Fruit fly (Drosophila melanogaster) whole organism, wandering third instar larva: Measurements from ENCODE around the gene CG13059.

ENCODE experiments used
- Abd-B ChIP-seq: fragments of >200 bp; optimal IDR thresholded peaks from 2 replicates; lab custom pipeline; 2017; ENCODE audit warnings: missing biosample characterization, missing genetic modification characterization
- CG9705 ChIP-seq: fragments of 200-800 bp; sonication (Bioruptor generic); optimal IDR thresholded peaks from 2 replicates; lab custom pipeline; 2018; ENCODE audit warnings: missing biosample characterization, mild to moderate bottlenecking, missing genetic modification characterization
- Dfd ChIP-seq: fragments of >200 bp; optimal IDR thresholded peaks from 2 replicates; lab custom pipeline; 2017; ENCODE audit warnings: missing biosample characterization, missing genetic modification characterization
- Dif ChIP-seq: fragments of 200-275, 200-300 bp; sonication (Bioruptor generic); optimal IDR thresholded peaks from 2 replicates; lab custom pipeline; 2018; ENCODE audit warnings: missing biosample characterization, missing genetic modification characterization; ENCODE audit not compliant: partially characterized antibody
- GATAd ChIP-seq: sonication (Bioruptor generic); optimal IDR thresholded peaks from 2 replicates; lab custom pipeline; 2016; ENCODE audit warnings: missing biosample characterization, missing genetic modification characterization
- HLH106 ChIP-seq: fragments of 200-800 bp; optimal IDR thresholded peaks from 3 replicates; lab custom pipeline; 2019; ENCODE audit warnings: missing biosample characterization, mild to moderate bottlenecking, missing genetic modification characterization, moderate library complexity
- Hnf4 ChIP-seq: fragments of 200-800 bp; sonication (Bioruptor generic); optimal IDR thresholded peaks from 2 replicates; lab custom pipeline; 2016; ENCODE audit warnings: missing biosample characterization, mild to moderate bottlenecking, missing genetic modification characterization
- Hr78 ChIP-seq: fragments of >200 bp; optimal IDR thresholded peaks from 2 replicates; lab custom pipeline; 2017; ENCODE audit warnings: missing biosample characterization, missing genetic modification characterization
- Hr83 ChIP-seq: fragments of 200-300 bp; sonication (Bioruptor generic); optimal IDR thresholded peaks from 2 replicates; lab custom pipeline; 2016; ENCODE audit warnings: missing biosample characterization, mild to moderate bottlenecking, missing genetic modification characterization, moderate library complexity; ENCODE audit not compliant: poor library complexity, severe bottlenecking
- Jra ChIP-seq: sonication (Bioruptor generic); optimal IDR thresholded peaks from 2 replicates; lab custom pipeline; 2016; ENCODE audit warnings: missing biosample characterization, missing genetic modification characterization
- Mio ChIP-seq: sonication (Bioruptor generic); optimal IDR thresholded peaks from 2 replicates; lab custom pipeline; 2016; ENCODE audit warnings: missing biosample characterization, missing genetic modification characterization
- Myc ChIP-seq: fragments of >200 bp; optimal IDR thresholded peaks from 2 replicates; lab custom pipeline; 2017
- N ChIP-seq: fragments of >200 bp; optimal IDR thresholded peaks from 2 replicates; lab custom pipeline; 2018; ENCODE audit warnings: missing biosample characterization, missing external identifiers, missing genetic modification characterization
- OdsH ChIP-seq: fragments of 200-800 bp; sonication (Bioruptor generic); optimal IDR thresholded peaks from 2 replicates; lab custom pipeline; 2016; ENCODE audit warnings: missing biosample characterization, mild to moderate bottlenecking, missing genetic modification characterization
- Rel ChIP-seq, 2 experiments: fragments of 200-800 bp; sonication (Bioruptor generic) in 1 of 2; optimal IDR thresholded peaks; 2 replicates in 1 of 2; 3 replicates in 1 of 2; lab custom pipeline; 2016 to 2019; ENCODE audit warnings: mild to moderate bottlenecking in 2 of 2, missing biosample characterization in 2 of 2, missing genetic modification characterization in 2 of 2, moderate library complexity in 1 of 2
- Sp1 ChIP-seq: fragments of 200-800 bp; sonication (Bioruptor generic); optimal IDR thresholded peaks from 3 replicates; lab custom pipeline; 2019; ENCODE audit warnings: missing biosample characterization, mild to moderate bottlenecking, missing genetic modification characterization, moderate library complexity
- Vsx2 ChIP-seq: fragments of 200-300, 225-300 bp; sonication (Bioruptor generic); optimal IDR thresholded peaks from 2 replicates; lab custom pipeline; 2018; ENCODE audit warnings: missing biosample characterization, missing genetic modification characterization; ENCODE audit not compliant: partially characterized antibody
- br ChIP-seq: fragments of 200-800 bp; sonication (Bioruptor generic); optimal IDR thresholded peaks from 2 replicates; lab custom pipeline; 2016; ENCODE audit warnings: missing biosample characterization, missing genetic modification characterization
- brk ChIP-seq: fragments of 200-800 bp; sonication (Bioruptor generic); optimal IDR thresholded peaks from 2 replicates; lab custom pipeline; 2016; ENCODE audit warnings: missing biosample characterization, mild to moderate bottlenecking, missing genetic modification characterization
- dl ChIP-seq, 2 experiments: fragments of 175-275, 200-275 bp in 1 of 2; fragments of 200-275 bp in 1 of 2; sonication (Bioruptor generic); optimal IDR thresholded peaks; lab custom pipeline; 2018; ENCODE audit warnings: mild to moderate bottlenecking in 2 of 2, missing biosample characterization in 2 of 2, missing genetic modification characterization in 2 of 2, moderate library complexity in 2 of 2; ENCODE audit not compliant: partially characterized antibody in 2 of 2, insufficient read depth in 1 of 2
- dmrt93B ChIP-seq: fragments of 200-800 bp; sonication (Bioruptor generic); optimal IDR thresholded peaks from 2 replicates; lab custom pipeline; 2018; ENCODE audit warnings: missing biosample characterization, mild to moderate bottlenecking, missing genetic modification characterization
- dsf ChIP-seq: sonication (Bioruptor generic); optimal IDR thresholded peaks from 2 replicates; lab custom pipeline; 2016; ENCODE audit warnings: missing biosample characterization, missing genetic modification characterization, borderline replicate concordance
- ey ChIP-seq: fragments of 200-800 bp; sonication (Bioruptor generic); optimal IDR thresholded peaks from 2 replicates; lab custom pipeline; 2016; ENCODE audit warnings: missing biosample characterization, missing genetic modification characterization
- foxo ChIP-seq, 2 experiments: fragments of 200-800 bp; sonication (Bioruptor generic); optimal IDR thresholded peaks; 2 replicates in 1 of 2; 3 replicates in 1 of 2; lab custom pipeline; 2016 to 2017; ENCODE audit warnings: missing biosample characterization in 2 of 2, missing genetic modification characterization in 2 of 2
- fru ChIP-seq: fragments of 200-800 bp; sonication (Bioruptor generic); optimal IDR thresholded peaks from 3 replicates; lab custom pipeline; 2016; ENCODE audit warnings: missing biosample characterization, mild to moderate bottlenecking, missing genetic modification characterization
- h ChIP-seq: fragments of 200-800 bp; sonication (Bioruptor generic); optimal IDR thresholded peaks from 3 replicates; lab custom pipeline; 2016; ENCODE audit warnings: missing biosample characterization, mild to moderate bottlenecking, missing genetic modification characterization
- lola ChIP-seq: fragments of >200 bp; optimal IDR thresholded peaks from 2 replicates; lab custom pipeline; 2017; ENCODE audit warnings: missing biosample characterization, missing genetic modification characterization
- psq ChIP-seq: fragments of 200-800 bp; sonication (Bioruptor generic); optimal IDR thresholded peaks from 3 replicates; lab custom pipeline; 2017; ENCODE audit warnings: missing biosample characterization, mild to moderate bottlenecking, missing genetic modification characterization, moderate library complexity
- sage ChIP-seq: fragments of 200-800 bp; sonication (Bioruptor generic); optimal IDR thresholded peaks from 2 replicates; lab custom pipeline; 2016; ENCODE audit warnings: missing biosample characterization, mild to moderate bottlenecking, missing genetic modification characterization
- sv ChIP-seq: fragments of 200-800 bp; sonication (Bioruptor generic); optimal IDR thresholded peaks from 3 replicates; lab custom pipeline; 2016; ENCODE audit warnings: missing biosample characterization, missing genetic modification characterization
- tai ChIP-seq: sonication (Bioruptor generic); optimal IDR thresholded peaks from 2 replicates; lab custom pipeline; 2016; ENCODE audit warnings: missing biosample characterization, missing genetic modification characterization
- usp ChIP-seq: fragments of >200 bp; optimal IDR thresholded peaks from 2 replicates; lab custom pipeline; 2017; ENCODE audit warnings: missing biosample characterization, missing genetic modification characterization
- woc ChIP-seq: sonication (Bioruptor generic); optimal IDR thresholded peaks from 2 replicates; lab custom pipeline; 2016; ENCODE audit warnings: missing biosample characterization, mild to moderate bottlenecking, missing genetic modification characterization

The CG13059 gene

dm6 chr3L:16295447-16295846 is 28.0 kb upstream of the CG13059 start, which contains the start of gene CG4962:
Gene CG4962, minus strand, starts transcription at chr3L:16295547.
- TF ChIP-seq Hr83 (GFP tag; lab: Kevin White, UChicago) = no peak
- no peak for TF ChIP-seq Myc (lab: Kevin White, UChicago)
- TF ChIP-seq Hr78 (GFP tag; lab: Kevin White, UChicago) = no peak
- TF ChIP-seq Hnf4 (GFP tag; lab: Kevin White, UChicago) = no peak
- no peak for TF ChIP-seq lola (GFP tag; lab: Kevin White, UChicago)
- TF ChIP-seq dmrt93B (GFP tag; lab: Kevin White, UChicago) = no peak
- TF ChIP-seq fru (GFP tag; lab: Kevin White, UChicago) = no peak
- TF ChIP-seq brk (GFP tag; lab: Kevin White, UChicago) = no peak
- TF ChIP-seq Sp1 = no peak
- TF ChIP-seq tai = no peak
- no peak for TF ChIP-seq psq (GFP tag; lab: Kevin White, UChicago)
- no peak for TF ChIP-seq sage (GFP tag; lab: Kevin White, UChicago)

dm6 chr3L:16301153-16301552 is 22.3 kb upstream of the CG13059 start, which contains the start of gene CG4982:
Gene CG4982, plus strand, starts transcription at chr3L:16301453.
- TF ChIP-seq br = no peak
- TF ChIP-seq OdsH = no peak
- TF ChIP-seq h = no peak
- TF ChIP-seq Mio = no peak
- TF ChIP-seq CG9705 (GFP tag; lab: Kevin White, UChicago) = no peak
- no peak for TF ChIP-seq dsf (GFP tag; lab: Kevin White, UChicago)
- TF ChIP-seq fru (GFP tag; lab: Kevin White, UChicago) = no peak
- TF ChIP-seq Rel (GFP tag; optimal IDR thresholded peaks at IDR 0.05; lab: Kevin White, UChicago) = no peak
- TF ChIP-seq Rel (tag; optimal IDR thresholded peaks at IDR 0.05; lab: Kevin White, UChicago) = no peak
- no peak for TF ChIP-seq sage (GFP tag; lab: Kevin White, UChicago)

- TF ChIP-seq Hnf4 (GFP tag; lab: Kevin White, UChicago) (no peak), dl (GFP tag; optimal IDR thresholded peaks at IDR 0.05; lab: Kevin White, UChicago; ENCODE audit: insufficient read depth in 1 of 2, partially characterized antibody in 2 of 2) (no peak), N (GFP tag; lab: Kevin White, UChicago) (no peak), Dfd (GFP tag; lab: Kevin White, UChicago) (no peak), tai (no peak), Sp1 (no peak), fru (GFP tag; lab: Kevin White, UChicago) (no peak), OdsH (no peak), Rel (GFP tag; optimal IDR thresholded peaks at IDR 0.05; lab: Kevin White, UChicago) (no peak), Rel (tag; optimal IDR thresholded peaks at IDR 0.05; lab: Kevin White, UChicago) (no peak), sv (GFP tag; lab: Kevin White, UChicago) (no peak), ey (GFP tag; lab: Kevin White, UChicago) (no peak), dsf (GFP tag; lab: Kevin White, UChicago) (no peak), usp (GFP tag; lab: Kevin White, UChicago) (no peak), woc (GFP tag; lab: Kevin White, UChicago) (no peak), Myc (lab: Kevin White, UChicago) (no peak), HLH106 (tag; lab: Kevin White, UChicago) (no peak)
Observed at dm6 chr3L:16303078-16303477, 20.4 kb upstream of the CG13059 start, which contains the start of gene CG13044. Gene CG13044, minus strand, starts transcription at chr3L:16303178.

- TF ChIP-seq Vsx2 (no peak), HLH106 (tag; lab: Kevin White, UChicago) (no peak), Dif (GFP tag; lab: Kevin White, UChicago) (no peak)
Observed at dm6 chr3L:16303982-16304381, 19.5 kb upstream of the CG13059 start, which contains the start of gene CG43249. Gene CG43249, plus strand, starts transcription at chr3L:16304282.

dm6 chr3L:16305820-16306650 is 17.4 kb upstream of the CG13059 start, which contains the start of the genes CG13043 and CG13063:
Gene CG13043, minus strand, starts transcription at chr3L:16305870.
Gene CG13063, plus strand, starts transcription at chr3L:16306600.
- TF ChIP-seq foxo (GFP tag; optimal IDR thresholded peaks at IDR 0.05; lab: Kevin White, UChicago) (no peak), GATAd (GFP tag; lab: Kevin White, UChicago) (no peak), Abd-B (GFP tag; lab: Kevin White, UChicago) (no peak), OdsH (no peak), ey (GFP tag; lab: Kevin White, UChicago) (no peak), Jra (GFP tag; lab: Kevin White, UChicago) (no peak), dsf (GFP tag; lab: Kevin White, UChicago) (no peak), Hnf4 (GFP tag; lab: Kevin White, UChicago) (no peak), fru (GFP tag; lab: Kevin White, UChicago) (no peak), sage (GFP tag; lab: Kevin White, UChicago) (no peak), Vsx2 (no peak)
